Worm (Caenorhabditis elegans) whole organism, L4 larva: ENCODE measurements around the gene ZK622.1.

Experiments used
- F10B5.3 ChIP-seq: sonication (generic microtip); optimal IDR thresholded peaks from 2 replicates; lab custom pipeline; 2016; ENCODE audit warnings: mild to moderate bottlenecking, missing genetic modification characterization, missing compliant biosample characterization
- F26F4.8 ChIP-seq: fragments of 200-800 bp; sonication (Bioruptor generic); conservative IDR thresholded peaks from 2 replicates; pipeline ENCODE4 v1.3.6; 2022; ENCODE audit warnings: missing genetic modification characterization, missing compliant biosample characterization
- Y105C5A.15 ChIP-seq: fragments of 200-800 bp; sonication (Bioruptor generic); IDR thresholded peaks from 2 replicates; pipeline ENCODE4 v1.3.6; 2022; ENCODE audit warnings: missing genetic modification characterization, missing compliant biosample characterization
- aha-1 ChIP-seq: fragments of 150-350 bp; peaks from one replicate; lab custom pipeline; 2014; ENCODE audit warnings: missing biosample characterization, missing genetic modification characterization
- aly-2 ChIP-seq: sonication (generic microtip); optimal IDR thresholded peaks from 2 replicates; lab custom pipeline; 2018; ENCODE audit warnings: missing biosample characterization, missing genetic modification characterization
- arid-1 ChIP-seq: fragments of 200-800 bp; sonication (Bioruptor generic); conservative IDR thresholded peaks from 2 replicates; pipeline ENCODE4 v1.3.6; 2022; ENCODE audit warnings: missing genetic modification reagents, missing genetic modification characterization, missing compliant biosample characterization
- ceh-20 ChIP-seq: fragments of 200-800 bp; sonication (Bioruptor generic); IDR thresholded peaks from 2 replicates; pipeline ENCODE4 v1.3.6; 2022; ENCODE audit warnings: missing genetic modification reagents, missing genetic modification characterization, missing compliant biosample characterization
- ceh-44 ChIP-seq: fragments of 200-800 bp; sonication (Bioruptor generic); IDR thresholded peaks from 2 replicates; pipeline ENCODE4 v1.3.6; 2022; ENCODE audit warnings: missing genetic modification reagents, missing genetic modification characterization, missing compliant biosample characterization
- ceh-62 ChIP-seq: sonication (generic microtip); optimal IDR thresholded peaks from 2 replicates; lab custom pipeline; 2017; ENCODE audit warnings: missing biosample characterization, missing genetic modification characterization
- daf-16 ChIP-seq, 3 experiments: sonication (generic microtip); optimal IDR thresholded peaks; 2 replicates each; lab custom pipeline; 2016 to 2017; ENCODE audit warnings: missing genetic modification characterization in 3 of 3, missing genetic modification reagents in 3 of 3, mild to moderate bottlenecking in 2 of 3, missing compliant biosample characterization in 2 of 3, missing biosample characterization in 1 of 3, moderate library complexity in 1 of 3
- daf-19 ChIP-seq: fragments of 200-800 bp; sonication (Bioruptor generic); conservative IDR thresholded peaks from 2 replicates; pipeline ENCODE4 v1.3.6; 2022; ENCODE audit warnings: missing genetic modification characterization, missing compliant biosample characterization
- daf-8 ChIP-seq: fragments of 200-800 bp; sonication (Bioruptor generic); IDR thresholded peaks from 2 replicates; pipeline ENCODE4 v1.3.6; 2022; ENCODE audit warnings: missing genetic modification characterization, missing compliant biosample characterization
- dve-1 ChIP-seq: sonication (generic microtip); optimal IDR thresholded peaks from 2 replicates; lab custom pipeline; 2017; ENCODE audit warnings: antibody characterized with exemption, mild to moderate bottlenecking, missing genetic modification characterization, missing compliant biosample characterization; ENCODE audit not compliant: insufficient read depth
- hlh-11 ChIP-seq: fragments of 200-800 bp; sonication (Bioruptor generic); optimal IDR thresholded peaks from 2 replicates; lab custom pipeline; 2018; ENCODE audit warnings: mild to moderate bottlenecking, missing genetic modification characterization, missing compliant biosample characterization
- hlh-30 ChIP-seq: sonication (generic microtip); optimal IDR thresholded peaks from 2 replicates; lab custom pipeline; 2017; ENCODE audit warnings: antibody characterized with exemption, mild to moderate bottlenecking, missing genetic modification characterization, missing compliant biosample characterization; ENCODE audit not compliant: insufficient read depth
- lin-39 ChIP-seq: fragments of 150-350 bp; optimal IDR thresholded peaks from 2 replicates; lab custom pipeline; 2014; ENCODE audit warnings: missing biosample characterization, missing genetic modification reagents, missing genetic modification characterization
- lir-3 ChIP-seq: sonication (generic microtip); optimal IDR thresholded peaks from 2 replicates; lab custom pipeline; 2016; ENCODE audit warnings: mild to moderate bottlenecking, missing genetic modification characterization, missing compliant biosample characterization
- madf-5 ChIP-seq, 2 experiments: fragments of 200-800 bp; sonication (Bioruptor generic); IDR thresholded peaks; 2 replicates each; pipeline ENCODE4 v1.3.6; 2022; ENCODE audit warnings: missing compliant biosample characterization in 2 of 2, missing genetic modification characterization in 2 of 2
- mdl-1 ChIP-seq, 2 experiments: fragments of 150-350 bp in 1 of 2; sonication (generic microtip) in 1 of 2; optimal IDR thresholded peaks; 2 replicates each; lab custom pipeline; 2014 to 2017; ENCODE audit warnings: missing biosample characterization in 2 of 2, missing genetic modification characterization in 2 of 2
- mes-2 ChIP-seq: sonication (generic microtip); optimal IDR thresholded peaks from 2 replicates; lab custom pipeline; 2016; ENCODE audit warnings: missing genotype, mild to moderate bottlenecking, missing genetic modification characterization, missing compliant biosample characterization; ENCODE audit not compliant: poor library complexity, severe bottlenecking
- nhr-111 ChIP-seq: fragments of 200-800 bp; sonication (Bioruptor generic); optimal IDR thresholded peaks from 2 replicates; lab custom pipeline; 2018; ENCODE audit warnings: mild to moderate bottlenecking, missing genetic modification characterization, missing compliant biosample characterization
- nhr-28 ChIP-seq: fragments of 150-350 bp; optimal IDR thresholded peaks from 2 replicates; lab custom pipeline; 2014; ENCODE audit warnings: missing biosample characterization, missing genetic modification characterization
- pha-4 ChIP-seq, 2 experiments: fragments of 150-350 bp in 1 of 2; fragments of 200-800 bp in 1 of 2; sonication (Bioruptor generic) in 1 of 2; IDR thresholded peaks in 1 of 2; optimal IDR thresholded peaks in 1 of 2; 2 replicates each; pipeline versions ENCODE4 v1.3.6 to Lab custom; 2014 to 2022; ENCODE audit warnings: missing genetic modification characterization in 2 of 2, missing genetic modification reagents in 2 of 2, missing biosample characterization in 1 of 2, missing compliant biosample characterization in 1 of 2
- php-3 ChIP-seq: fragments of 200-800 bp; sonication (Bioruptor generic); IDR thresholded peaks from 2 replicates; pipeline ENCODE4 v1.3.6; 2022; ENCODE audit warnings: missing genetic modification reagents, missing genetic modification characterization, missing compliant biosample characterization
- rbr-2 ChIP-seq: sonication (generic microtip); optimal IDR thresholded peaks from 2 replicates; lab custom pipeline; 2016; ENCODE audit warnings: missing genotype, missing genetic modification characterization, missing compliant biosample characterization
- sdz-12 ChIP-seq: fragments of 200-800 bp; sonication (Bioruptor generic); optimal IDR thresholded peaks from 2 replicates; lab custom pipeline; 2018; ENCODE audit warnings: mild to moderate bottlenecking, missing genetic modification characterization, missing compliant biosample characterization
- set-16 ChIP-seq: fragments of 200-800 bp; sonication (Bioruptor generic); IDR thresholded peaks from 2 replicates; pipeline ENCODE4 v1.3.6; 2022; ENCODE audit warnings: missing genetic modification reagents, missing genetic modification characterization, missing compliant biosample characterization
- snpc-1.2 ChIP-seq: fragments of 200-800 bp; sonication (Bioruptor generic); IDR thresholded peaks from 2 replicates; pipeline ENCODE4 v1.3.6; 2022; ENCODE audit warnings: missing genetic modification reagents, missing genetic modification characterization, missing compliant biosample characterization
- tag-97 ChIP-seq: fragments of 200-800 bp; sonication (Bioruptor generic); IDR thresholded peaks from 2 replicates; pipeline ENCODE4 v1.3.6; 2022; ENCODE audit warnings: missing genetic modification characterization, missing compliant biosample characterization
- unc-130 ChIP-seq: sonication (generic microtip); optimal IDR thresholded peaks from 2 replicates; lab custom pipeline; 2016; ENCODE audit warnings: missing genetic modification reagents, missing genetic modification characterization, missing compliant biosample characterization
- unc-39 ChIP-seq: sonication (generic microtip); optimal IDR thresholded peaks from 2 replicates; lab custom pipeline; 2017; ENCODE audit warnings: missing biosample characterization, missing genetic modification characterization
- unc-62 ChIP-seq, 3 experiments: fragments of 150-350 bp in 1 of 3; sonication (generic microtip); optimal IDR thresholded peaks in 2 of 3; peaks in 1 of 3; 1 replicate in 1 of 3; 2 replicates in 2 of 3; lab custom pipeline; 2014 to 2017; ENCODE audit warnings: missing biosample characterization in 3 of 3, missing genetic modification characterization in 3 of 3, missing genetic modification reagents in 3 of 3, missing genotype in 1 of 3
- vab-7 ChIP-seq: fragments of 200-800 bp; sonication (Bioruptor generic); IDR thresholded peaks from 2 replicates; pipeline ENCODE4 v1.3.6; 2022; ENCODE audit warnings: missing genetic modification reagents, missing genetic modification characterization, missing compliant biosample characterization
- zfp-3 ChIP-seq: fragments of 200-800 bp; sonication (Bioruptor generic); conservative IDR thresholded peaks from 2 replicates; pipeline ENCODE4 v1.3.6; 2022; ENCODE audit warnings: missing genetic modification reagents, missing genetic modification characterization, missing compliant biosample characterization
- zip-11 ChIP-seq: fragments of 200-800 bp; sonication (Bioruptor generic); IDR thresholded peaks from 2 replicates; pipeline ENCODE4 v1.3.6; 2022; ENCODE audit warnings: missing genetic modification characterization, missing compliant biosample characterization
- zip-2 ChIP-seq: fragments of 150-350 bp; optimal IDR thresholded peaks from 2 replicates; lab custom pipeline; 2014; ENCODE audit warnings: missing biosample characterization, missing genetic modification characterization
- ztf-7 ChIP-seq: fragments of 150-350 bp; optimal IDR thresholded peaks from 2 replicates; lab custom pipeline; 2014; ENCODE audit warnings: missing biosample characterization, missing genetic modification characterization

The ZK622.1 gene

DNA sequence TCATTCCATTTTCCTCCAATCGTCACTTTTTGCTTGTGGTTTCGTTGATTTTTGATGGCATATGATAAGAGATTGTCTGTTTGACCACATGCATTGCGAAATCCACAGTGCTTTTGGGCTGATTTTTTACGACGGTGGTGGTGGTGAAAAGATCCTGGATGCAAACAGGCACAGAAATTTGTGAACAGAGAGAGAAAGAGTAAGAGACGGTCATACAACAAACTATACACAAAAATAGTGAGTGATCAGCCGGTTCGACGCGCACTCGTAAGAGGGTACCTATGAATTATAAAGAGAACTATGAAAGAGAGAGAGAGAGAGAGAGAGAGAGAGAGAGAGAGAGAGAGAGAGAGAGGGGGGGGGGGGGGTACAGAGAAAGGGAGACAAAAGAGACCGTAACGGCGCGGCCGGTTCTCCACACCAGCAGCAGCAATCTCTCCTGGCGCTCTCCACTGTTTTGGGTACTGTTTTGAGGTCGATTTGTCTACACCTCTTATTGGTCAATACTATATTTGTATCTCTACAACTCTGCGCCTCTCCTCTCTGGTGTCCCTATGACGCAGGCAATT, 28.2 kb downstream of the ZK622.1 start (continued):
- peak; percentile 65 for TF ChIP-seq hlh-30
- TF ChIP-seq vab-7 (GFP tag; lab: Robert Waterston, UW), result no peak
- 0 out of 2 replicates have a peak, but pooled peaks have one; percentile 33 for TF ChIP-seq ceh-20 (GFP tag; lab: Robert Waterston, UW)
- no peak for TF ChIP-seq ceh-62
- no peak for TF ChIP-seq aly-2 (tag; lab: Kevin White, UChicago)
- TF ChIP-seq zip-2 (tag; lab: Kevin White, UChicago), result peak; percentile 12
- TF ChIP-seq rbr-2 (tag; lab: Kevin White, UChicago), result peak; percentile 42
- TF ChIP-seq mes-2 (tag; lab: Kevin White, UChicago), result peak; percentile 41
- peak in 1 of 2 experiments; percentile 41 for TF ChIP-seq mdl-1 (tag; optimal IDR thresholded peaks at IDR 0.05; lab: Kevin White, UChicago)
- peak; percentile 55 for TF ChIP-seq F10B5.3 (tag; lab: Kevin White, UChicago)
- TF ChIP-seq, all 104 proteins: peak for 36

DNA sequence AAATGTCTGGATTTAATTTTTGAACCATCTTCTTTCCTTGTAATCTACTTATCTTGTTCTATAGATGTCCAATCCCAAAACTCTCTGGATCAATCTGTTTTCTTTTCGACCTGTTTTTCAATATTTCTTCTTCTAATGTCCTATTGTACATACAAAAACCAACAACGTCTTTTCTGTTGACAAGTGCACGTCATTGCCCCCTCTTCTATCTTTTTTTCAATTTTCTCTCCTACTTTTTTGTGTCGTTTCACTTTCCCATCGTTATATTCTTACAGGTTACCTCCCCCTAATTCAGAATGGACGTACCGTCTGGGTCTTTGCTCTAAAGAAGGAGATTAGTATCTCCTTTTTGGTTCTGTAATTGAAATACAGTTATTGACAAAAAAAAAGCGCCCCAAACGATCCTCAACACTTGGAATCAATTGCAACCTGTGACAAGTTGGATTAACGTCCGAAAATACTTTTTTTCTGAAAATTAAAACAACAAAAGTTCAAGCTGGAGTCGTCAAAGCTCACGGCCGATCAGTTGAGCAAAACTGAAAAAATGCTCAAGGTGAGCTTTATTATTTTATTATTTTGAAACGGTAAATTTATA, 29.2 kb downstream of the ZK622.1 start, which contains the start of gene vhp-1:
TSS of gene vhp-1 (plus strand) at position 545 of the 595 bp plus-strand sequence.
- TF ChIP-seq zfp-3 (no peak), nhr-28 (tag; lab: Kevin White, UChicago) (peak; percentile 32), daf-8 (GFP tag; lab: Robert Waterston, UW) (no peak), set-16 (GFP tag; lab: Robert Waterston, UW) (no peak), madf-5 (GFP tag; IDR thresholded peaks at IDR 0.05; lab: Robert Waterston, UW) (no peak), nhr-111 (GFP tag; lab: Kevin White, UChicago) (no peak), Y105C5A.15 (no peak), pha-4 (GFP tag; IDR thresholded peaks at IDR 0.05; lab: Robert Waterston, UW) (no peak), pha-4 (tag; optimal IDR thresholded peaks at IDR 0.05; lab: Kevin White, UChicago) (peak; percentile 15), daf-16 (GFP tag; optimal IDR thresholded peaks at IDR 0.05; lab: Kevin White, UChicago) (no peak), daf-16 (tag; optimal IDR thresholded peaks at IDR 0.05; lab: Kevin White, UChicago) (peak; percentile 20), unc-130 (GFP tag; lab: Kevin White, UChicago) (no peak), arid-1 (GFP tag; lab: Robert Waterston, UW) (no peak), unc-62 (GFP tag; optimal IDR thresholded peaks at IDR 0.05 in 1 of 2; lab: Kevin White, UChicago) (no peak), unc-62 (tag; optimal IDR thresholded peaks at IDR 0.05; lab: Kevin White, UChicago) (no peak), F26F4.8 (GFP tag; lab: Robert Waterston, UW) (no peak), zip-11 (GFP tag; lab: Robert Waterston, UW) (no peak), snpc-1.2 (no peak), php-3 (GFP tag; lab: Robert Waterston, UW) (no peak), lir-3 (tag; lab: Kevin White, UChicago) (no peak), ceh-44 (GFP tag; lab: Robert Waterston, UW) (no peak), sdz-12 (GFP tag; lab: Kevin White, UChicago) (no peak), unc-39 (tag; lab: Kevin White, UChicago) (no peak), tag-97 (GFP tag; lab: Robert Waterston, UW) (no peak), aha-1 (tag; lab: Kevin White, UChicago) (no peak), ztf-7 (tag; lab: Kevin White, UChicago) (no peak), hlh-11 (tag; lab: Kevin White, UChicago) (peak; percentile 26), rbr-2 (tag; lab: Kevin White, UChicago) (no peak), dve-1 (no peak), daf-19 (GFP tag; lab: Robert Waterston, UW) (no peak), lin-39 (tag; lab: Kevin White, UChicago) (no peak)
- TF ChIP-seq, all 104 proteins: peak for 4
